Worm (Caenorhabditis elegans) whole organism, early embryonic: ENCODE measurements around the gene F38H4.5.

Experiments
- B0310.2 ChIP-seq: sonication (generic microtip); optimal IDR thresholded peaks from 2 replicates; lab custom pipeline; 2016; ENCODE audit warnings: mild to moderate bottlenecking, missing genetic modification characterization, missing compliant biosample characterization
- aly-1 ChIP-seq: sonication (generic microtip); optimal IDR thresholded peaks from 2 replicates; lab custom pipeline; 2016; ENCODE audit warnings: missing genetic modification characterization, missing compliant biosample characterization
- ama-1 ChIP-seq: fragments of 150-350 bp; optimal IDR thresholded peaks from 2 replicates; lab custom pipeline; 2014
- ceh-13 ChIP-seq: fragments of 200-800 bp; sonication (Bioruptor generic); optimal IDR thresholded peaks from 2 replicates; lab custom pipeline; 2018; ENCODE audit warnings: mild to moderate bottlenecking, missing genetic modification characterization, missing compliant biosample characterization
- ets-7 ChIP-seq: sonication (generic microtip); optimal IDR thresholded peaks from 2 replicates; lab custom pipeline; 2016; ENCODE audit warnings: missing genotype, missing genetic modification characterization, missing compliant biosample characterization
- flt-1 ChIP-seq: fragments of 200-800 bp; sonication (Bioruptor generic); IDR thresholded peaks from 2 replicates; pipeline ENCODE4 v1.3.6; 2022; ENCODE audit warnings: missing genetic modification characterization, missing compliant biosample characterization
- hnd-1 ChIP-seq: sonication (generic microtip); optimal IDR thresholded peaks from 2 replicates; lab custom pipeline; 2016; ENCODE audit warnings: missing genetic modification characterization, missing compliant biosample characterization
- tbx-11 ChIP-seq: fragments of 200-800 bp; sonication (Bioruptor generic); IDR thresholded peaks from 2 replicates; pipeline ENCODE4 v1.3.6; 2022; ENCODE audit warnings: missing genetic modification characterization, missing compliant biosample characterization
- tra-4 ChIP-seq: sonication (generic microtip); optimal IDR thresholded peaks from 2 replicates; lab custom pipeline; 2017; ENCODE audit warnings: missing genetic modification characterization, missing compliant biosample characterization

DNA sequence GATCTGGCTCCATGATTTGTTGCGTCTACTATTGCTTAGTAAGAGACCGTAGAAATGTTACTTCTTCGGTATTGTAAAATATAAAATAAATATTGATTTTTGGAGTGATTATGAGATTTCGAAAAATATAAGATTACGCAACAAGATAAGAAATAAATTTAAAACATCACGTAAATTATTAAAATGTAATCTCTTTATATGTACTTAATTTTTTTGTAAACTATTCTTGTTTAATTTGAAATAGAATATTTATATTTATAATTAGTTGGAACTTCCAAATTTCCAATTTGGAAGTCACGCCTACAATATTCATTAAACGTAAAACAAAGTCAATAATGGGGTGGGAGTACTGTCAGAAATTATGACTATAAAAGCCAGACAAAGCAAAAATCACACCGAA, 18.5 kb upstream of the F38H4.5 start, which contains the start of gene M117.4:
- no peak for TF ChIP-seq ets-7
- TF ChIP-seq ceh-13 (GFP tag; lab: Kevin White, UChicago): no peak
- TF ChIP-seq ama-1: no peak
- no peak for TF ChIP-seq aly-1 (tag; lab: Kevin White, UChicago)
- no peak for TF ChIP-seq tbx-11 (GFP tag; lab: Robert Waterston, UW)
- TF ChIP-seq flt-1 (GFP tag; lab: Robert Waterston, UW): no peak
- no peak for TF ChIP-seq tra-4 (tag; lab: Kevin White, UChicago)
- TF ChIP-seq B0310.2 (tag; lab: Kevin White, UChicago): no peak
- TF ChIP-seq hnd-1: no peak
